Fruit fly (Drosophila melanogaster) whole organism, embryonic: Measurements from ENCODE around the gene CG8142.
A peak's percentile ranks its signal among the peaks of the same experiment; 100 is the strongest.

Experiments
- Aef1 ChIP-seq: fragments of 200-800 bp; sonication (Bioruptor generic); IDR thresholded peaks from 3 replicates; pipeline ENCODE4 v1.3.6; 2022; ENCODE audit warnings: missing biosample characterization, missing genetic modification characterization
- BEAF-32 ChIP-seq: fragments of 200-800 bp; sonication (Bioruptor generic); optimal IDR thresholded peaks from 3 replicates; lab custom pipeline; 2017; ENCODE audit warnings: missing biosample characterization, missing genetic modification characterization, mild to moderate bottlenecking, moderate library complexity, missing genetic modification reagents
- CG10959 ChIP-seq: fragments of 200-800 bp; sonication (Bioruptor generic); IDR thresholded peaks from 2 replicates; pipeline ENCODE4 v1.3.6; 2022; ENCODE audit warnings: missing biosample characterization, missing genetic modification characterization
- CG12391 ChIP-seq: fragments of 200-800 bp; sonication (Bioruptor generic); optimal IDR thresholded peaks from 3 replicates; lab custom pipeline; 2018; ENCODE audit warnings: missing biosample characterization, mild to moderate bottlenecking, missing genetic modification characterization, moderate library complexity
- CG12744 ChIP-seq: fragments of 200-800 bp; sonication (Bioruptor generic); optimal IDR thresholded peaks from 2 replicates; lab custom pipeline; 2016; ENCODE audit warnings: missing biosample characterization, missing genetic modification characterization
- CG13894 ChIP-seq: fragments of 200-800 bp; sonication (Bioruptor generic); optimal IDR thresholded peaks from 3 replicates; lab custom pipeline; 2018; ENCODE audit warnings: missing biosample characterization, mild to moderate bottlenecking, missing genetic modification characterization, moderate library complexity
- CG14667 ChIP-seq: fragments of 200-800 bp; sonication (Bioruptor generic); IDR thresholded peaks from 2 replicates; pipeline ENCODE4 v1.3.6; 2022; ENCODE audit warnings: missing biosample characterization, missing genetic modification characterization
- CG14965 ChIP-seq: fragments of 200-800 bp; sonication (Bioruptor generic); optimal IDR thresholded peaks from 2 replicates; lab custom pipeline; 2016; ENCODE audit warnings: missing biosample characterization, missing genetic modification characterization, borderline replicate concordance
- CG15479 ChIP-seq: fragments of 200-800 bp; sonication (Bioruptor generic); optimal IDR thresholded peaks from 3 replicates; lab custom pipeline; 2019; ENCODE audit warnings: missing biosample characterization, mild to moderate bottlenecking, missing genetic modification characterization, moderate library complexity
- CG1603 ChIP-seq: fragments of 200-800 bp; sonication (Bioruptor generic); optimal IDR thresholded peaks from 2 replicates; lab custom pipeline; 2019; ENCODE audit warnings: missing biosample characterization, mild to moderate bottlenecking, missing genetic modification characterization, moderate library complexity
- CG17829 ChIP-seq: fragments of 200-800 bp; optimal IDR thresholded peaks from 2 replicates; lab custom pipeline; 2019; ENCODE audit warnings: missing biosample characterization, mild to moderate bottlenecking, missing genetic modification characterization, moderate library complexity
- CG1792 ChIP-seq: fragments of 200-800 bp; sonication (Bioruptor generic); optimal IDR thresholded peaks from 2 replicates; lab custom pipeline; 2016; ENCODE audit warnings: missing biosample characterization, missing genetic modification characterization
- CG18764 ChIP-seq: fragments of 200-800 bp; sonication (Bioruptor generic); optimal IDR thresholded peaks from 3 replicates; lab custom pipeline; 2016; ENCODE audit warnings: missing biosample characterization, missing genetic modification characterization
- CG2712 ChIP-seq: fragments of 200-800 bp; optimal IDR thresholded peaks from 3 replicates; lab custom pipeline; 2019; ENCODE audit warnings: missing biosample characterization, mild to moderate bottlenecking, missing genetic modification characterization, moderate library complexity
- CG42726 ChIP-seq: fragments of 200-800 bp; sonication (Bioruptor generic); IDR thresholded peaks from 2 replicates; pipeline ENCODE4 v1.3.6; 2022; ENCODE audit warnings: missing biosample characterization, missing genetic modification characterization; ENCODE audit not compliant: partially characterized antibody
- CG6654 ChIP-seq: fragments of 200-800 bp; sonication (Bioruptor generic); optimal IDR thresholded peaks from 2 replicates; lab custom pipeline; 2017; ENCODE audit warnings: missing biosample characterization, mild to moderate bottlenecking, missing genetic modification characterization
- CG7357 ChIP-seq: fragments of 200-800 bp; sonication (Bioruptor generic); IDR thresholded peaks from 3 replicates; pipeline ENCODE4 v1.3.6; 2022; ENCODE audit warnings: missing biosample characterization, missing genetic modification characterization
- CG7786 ChIP-seq: fragments of 200-800 bp; sonication (Bioruptor generic); optimal IDR thresholded peaks from 2 replicates; lab custom pipeline; 2016; ENCODE audit warnings: missing biosample characterization, missing genetic modification characterization
- CG7928 ChIP-seq: fragments of 200-800 bp; sonication (Bioruptor generic); optimal IDR thresholded peaks from 2 replicates; lab custom pipeline; 2017; ENCODE audit warnings: missing biosample characterization, mild to moderate bottlenecking, missing genetic modification characterization
- CG8089 ChIP-seq: fragments of 200-800 bp; sonication (Bioruptor generic); optimal IDR thresholded peaks from 3 replicates; lab custom pipeline; 2016; ENCODE audit warnings: missing biosample characterization, missing genetic modification characterization
- CG9215 ChIP-seq: fragments of 200-800 bp; sonication (Bioruptor generic); IDR thresholded peaks from 2 replicates; pipeline ENCODE4 v1.3.6; 2022; ENCODE audit warnings: missing biosample characterization, missing genetic modification characterization
- CG9817 ChIP-seq: fragments of 200-800 bp; sonication (Bioruptor generic); optimal IDR thresholded peaks from 2 replicates; lab custom pipeline; 2018; ENCODE audit warnings: missing biosample characterization, mild to moderate bottlenecking, missing genetic modification characterization, moderate library complexity
- CkIIα-i1 ChIP-seq: fragments of 200-800 bp; sonication (Bioruptor generic); IDR thresholded peaks from 2 replicates; pipeline ENCODE4 v1.3.6; 2022; ENCODE audit warnings: missing biosample characterization, missing genetic modification characterization
- CoRest ChIP-seq: fragments of 200-800 bp; sonication (Bioruptor generic); optimal IDR thresholded peaks from 3 replicates; lab custom pipeline; 2018; ENCODE audit warnings: missing biosample characterization, mild to moderate bottlenecking, missing genetic modification characterization, moderate library complexity
- Doc2 ChIP-seq: fragments of 200-800 bp; sonication (Bioruptor generic); IDR thresholded peaks from 2 replicates; pipeline ENCODE4 v1.3.6; 2022; ENCODE audit warnings: missing biosample characterization, missing genetic modification characterization
- Hr3 ChIP-seq: fragments of 200-800 bp; sonication (Bioruptor generic); optimal IDR thresholded peaks from 3 replicates; lab custom pipeline; 2016; ENCODE audit warnings: missing biosample characterization, missing genetic modification characterization
- Meics ChIP-seq: fragments of 200-800 bp; sonication (Bioruptor generic); optimal IDR thresholded peaks from 2 replicates; lab custom pipeline; 2017; ENCODE audit warnings: missing biosample characterization, mild to moderate bottlenecking, missing genetic modification characterization
- PHDP ChIP-seq: fragments of 200-800 bp; sonication (Bioruptor generic); optimal IDR thresholded peaks from 3 replicates; lab custom pipeline; 2018; ENCODE audit warnings: missing biosample characterization, mild to moderate bottlenecking, missing genetic modification characterization, moderate library complexity
- cad ChIP-seq: fragments of >200 bp; optimal IDR thresholded peaks from 2 replicates; lab custom pipeline; 2017; ENCODE audit warnings: missing biosample characterization, missing genetic modification characterization
- caup ChIP-seq: fragments of 200-800 bp; sonication (Bioruptor generic); optimal IDR thresholded peaks from 3 replicates; lab custom pipeline; 2017; ENCODE audit warnings: missing biosample characterization, mild to moderate bottlenecking, missing genetic modification characterization, moderate library complexity; ENCODE audit not compliant: severe bottlenecking
- dan ChIP-seq: fragments of 200-800 bp; sonication (Bioruptor generic); IDR thresholded peaks from 2 replicates; pipeline ENCODE4 v1.3.6; 2022; ENCODE audit warnings: missing biosample characterization, missing genetic modification characterization
- dmrt99B ChIP-seq: fragments of 200-800 bp; sonication (Bioruptor generic); optimal IDR thresholded peaks from 2 replicates; lab custom pipeline; 2018; ENCODE audit warnings: missing biosample characterization, mild to moderate bottlenecking, missing genetic modification characterization, moderate library complexity
- ewg ChIP-seq: fragments of 200-800 bp; sonication (Bioruptor generic); optimal IDR thresholded peaks from 3 replicates; lab custom pipeline; 2017; ENCODE audit warnings: mild to moderate bottlenecking, missing biosample characterization, missing genetic modification reagents, missing genetic modification characterization
- fru ChIP-seq: fragments of >200 bp; optimal IDR thresholded peaks from 2 replicates; lab custom pipeline; 2017
- gem ChIP-seq: fragments of 200-800 bp; sonication (Bioruptor generic); optimal IDR thresholded peaks from 2 replicates; lab custom pipeline; 2019; ENCODE audit warnings: missing biosample characterization, mild to moderate bottlenecking, missing genetic modification characterization, moderate library complexity
- hbn ChIP-seq: fragments of 200-800 bp; sonication (Bioruptor generic); IDR thresholded peaks from 2 replicates; pipeline ENCODE4 v1.3.6; 2022; ENCODE audit warnings: missing biosample characterization, missing genetic modification characterization; ENCODE audit not compliant: partially characterized antibody
- mirr ChIP-seq: fragments of 200-800 bp; sonication (Bioruptor generic); optimal IDR thresholded peaks from 3 replicates; lab custom pipeline; 2018; ENCODE audit warnings: missing biosample characterization, mild to moderate bottlenecking, missing genetic modification characterization
- mld ChIP-seq: fragments of 200-800 bp; sonication (Bioruptor generic); IDR thresholded peaks from 3 replicates; pipeline ENCODE4 v1.3.6; 2022; ENCODE audit warnings: missing biosample characterization, missing genetic modification characterization; ENCODE audit not compliant: partially characterized antibody
- phol ChIP-seq: fragments of 200-800 bp; sonication (Bioruptor generic); optimal IDR thresholded peaks from 3 replicates; lab custom pipeline; 2018; ENCODE audit warnings: missing biosample characterization, mild to moderate bottlenecking, missing genetic modification characterization, moderate library complexity
- sens ChIP-seq: fragments of 200-800 bp; sonication (Bioruptor generic); peaks from one replicate; lab custom pipeline; 2016; ENCODE audit warnings: missing biosample characterization, missing genetic modification characterization
- sim ChIP-seq: fragments of 200-800 bp; sonication (Bioruptor generic); IDR thresholded peaks from 2 replicates; pipeline ENCODE4 v1.3.6; 2022; ENCODE audit warnings: missing biosample characterization, missing genetic modification characterization
- slou ChIP-seq: fragments of 200-800 bp; sonication (Bioruptor generic); optimal IDR thresholded peaks from 3 replicates; lab custom pipeline; 2016; ENCODE audit warnings: missing biosample characterization, missing genetic modification characterization
- tll ChIP-seq, 2 experiments: fragments of 200-800 bp in 1 of 2; fragments of >200 bp in 1 of 2; sonication (Bioruptor generic) in 1 of 2; optimal IDR thresholded peaks; 2 replicates each; lab custom pipeline; 2017 to 2019; ENCODE audit warnings: missing biosample characterization in 2 of 2, missing genetic modification characterization in 2 of 2, mild to moderate bottlenecking in 1 of 2, moderate library complexity in 1 of 2
- twi ChIP-seq: fragments of 200-800 bp; optimal IDR thresholded peaks from 2 replicates; lab custom pipeline; 2019; ENCODE audit warnings: missing biosample characterization, mild to moderate bottlenecking, missing genetic modification characterization, moderate library complexity
- zen ChIP-seq: fragments of 200-800 bp; sonication (Bioruptor generic); optimal IDR thresholded peaks from 3 replicates; lab custom pipeline; 2018; ENCODE audit warnings: missing biosample characterization, mild to moderate bottlenecking, missing genetic modification characterization, moderate library complexity
- zf30C ChIP-seq: fragments of 200-800 bp; sonication (Bioruptor generic); optimal IDR thresholded peaks from 3 replicates; lab custom pipeline; 2018; ENCODE audit warnings: missing biosample characterization, mild to moderate bottlenecking, missing genetic modification characterization

CG8142 gene

dm6 chrX:17820252-17820651, 24.3 kb downstream of the CG8142 start (continued):
- TF ChIP-seq ewg (GFP tag; lab: Kevin White, UChicago): no peak
- TF ChIP-seq CG14965 (GFP tag; lab: Kevin White, UChicago): no peak
- no peak for TF ChIP-seq CG7786
- TF ChIP-seq sens (GFP tag; lab: Kevin White, UChicago): peak; percentile 62
- no peak for TF ChIP-seq mld (GFP tag; lab: Robert Waterston, UW)
- TF ChIP-seq CG42726: no peak; the same call in 1 of the 2 replicates
- no peak for TF ChIP-seq CG18764 (GFP tag; lab: Kevin White, UChicago)
- TF ChIP-seq Aef1 (GFP tag; lab: Robert Waterston, UW): 0 out of 3 replicates have a peak, but pooled peaks have one; percentile 16
- no peak for TF ChIP-seq CG13894 (tag; lab: Kevin White, UChicago)
- peak; percentile 19 for TF ChIP-seq CG12391 (tag; lab: Kevin White, UChicago)
- TF ChIP-seq zf30C (GFP tag; lab: Kevin White, UChicago): no peak
- no peak for TF ChIP-seq slou
- TF ChIP-seq mirr (GFP tag; lab: Kevin White, UChicago): no peak
- TF ChIP-seq CoRest: peak; percentile 49
- peak; percentile 8 for TF ChIP-seq CG8089 (GFP tag; lab: Kevin White, UChicago)
- no peak for TF ChIP-seq CG14667 (GFP tag; lab: Robert Waterston, UW)
- no peak for TF ChIP-seq cad (GFP tag; lab: Kevin White, UChicago)
- TF ChIP-seq PHDP (tag; lab: Kevin White, UChicago): no peak
- no peak for TF ChIP-seq dmrt99B (tag; lab: Kevin White, UChicago)

- TF ChIP-seq CG17829: no peak
- no peak for TF ChIP-seq sim (GFP tag; lab: Robert Waterston, UW)
- no peak for TF ChIP-seq CG7357 (GFP tag; lab: Robert Waterston, UW)
- peak in 1 of 2 experiments; percentile 69 for TF ChIP-seq tll (GFP tag; optimal IDR thresholded peaks at IDR 0.05; lab: Kevin White, UChicago)
- TF ChIP-seq CG9215: no peak
- TF ChIP-seq cad (GFP tag; lab: Kevin White, UChicago): peak; percentile 59
- TF ChIP-seq CG15479 (GFP tag; lab: Kevin White, UChicago): peak; percentile 53
- no peak for TF ChIP-seq fru (lab: Kevin White, UChicago)
- TF ChIP-seq slou: no peak
- no peak for TF ChIP-seq Doc2
- TF ChIP-seq Meics (GFP tag; lab: Kevin White, UChicago): no peak
- TF ChIP-seq CG10959 (GFP tag; lab: Robert Waterston, UW): no peak
- TF ChIP-seq caup (GFP tag; lab: Kevin White, UChicago): no peak
- peak; percentile 77 for TF ChIP-seq zen (tag; lab: Kevin White, UChicago)
- no peak for TF ChIP-seq CG13894 (tag; lab: Kevin White, UChicago)
- TF ChIP-seq twi: peak; percentile 45
- no peak for TF ChIP-seq CG1792 (GFP tag; lab: Kevin White, UChicago)
Measured at dm6 chrX:17819635-17820139, 24.8 kb downstream of the CG8142 start, which contains the start of gene CG12986. CG12986 (minus strand) TSS chrX:17819685.

dm6 chrX:17816437-17816836, 28.1 kb downstream of the CG8142 start:
- no peak for TF ChIP-seq dan (GFP tag; lab: Robert Waterston, UW)

- TF ChIP-seq CG9817 (no peak), CG6654 (GFP tag; lab: Kevin White, UChicago) (no peak), sens (GFP tag; lab: Kevin White, UChicago) (peak; percentile 60), Hr3 (GFP tag; lab: Kevin White, UChicago) (no peak), hbn (no peak), phol (tag; lab: Kevin White, UChicago) (no peak), gem (tag; lab: Kevin White, UChicago) (peak; percentile 4), CG1603 (tag; lab: Kevin White, UChicago) (peak; percentile 6), tll (GFP tag; optimal IDR thresholded peaks at IDR 0.05; lab: Kevin White, UChicago) (no peak), CG2712 (tag; lab: Kevin White, UChicago) (peak; percentile 4), CG7928 (GFP tag; lab: Kevin White, UChicago) (no peak), CG12744 (GFP tag; lab: Kevin White, UChicago) (no peak), CkIIα-i1 (GFP tag; lab: Robert Waterston, UW) (no peak), BEAF-32 (GFP tag; lab: Kevin White, UChicago) (no peak)
Measured at dm6 chrX:17814783-17815182, 29.7 kb downstream of the CG8142 start.
